Worm (Caenorhabditis elegans): ENCODE measurements around the gene ced-3.
A peak's percentile ranks its signal among the peaks of the same experiment; 100 is the strongest.

ced-3 gene

ce11 chrIV:13243375-13243774 is 39.4 kb upstream of the ced-3 start, which contains the start of gene JC8.4:
Gene JC8.4 (plus strand): TSS chrIV:13243675.
- TF ChIP-seq lin-39 (tag; optimal IDR thresholded peaks at IDR 0.05) (no peak), C34F6.9 (tag; optimal IDR thresholded peaks at IDR 0.05) (no peak), nhr-129 (tag; optimal IDR thresholded peaks at IDR 0.05) (no peak), mdl-1 (tag; optimal IDR thresholded peaks at IDR 0.05) (no peak), nhr-25 (tag; optimal IDR thresholded peaks at IDR 0.05) (no peak), ceh-16 (tag; optimal IDR thresholded peaks at IDR 0.05) (no peak), unc-39 (tag; optimal IDR thresholded peaks at IDR 0.05) (no peak), egl-27 (tag; optimal IDR thresholded peaks at IDR 0.05) (no peak), Y55F3AM.14 (GFP tag; optimal IDR thresholded peaks at IDR 0.05) (no peak), aly-2 (tag; optimal IDR thresholded peaks at IDR 0.05) (no peak), ceh-82 (tag; optimal IDR thresholded peaks at IDR 0.05) (no peak), crh-2 (tag; optimal IDR thresholded peaks at IDR 0.05) (no peak), lsy-2 (tag; optimal IDR thresholded peaks at IDR 0.05) (no peak), nhr-11 (tag; optimal IDR thresholded peaks at IDR 0.05) (no peak), ztf-1 (GFP tag; conservative IDR thresholded peaks at IDR 0.05) (no peak), alr-1 (tag; optimal IDR thresholded peaks at IDR 0.05) (no peak), mbf-1 (tag; optimal IDR thresholded peaks at IDR 0.05) (no peak), sma-9 (GFP tag; optimal IDR thresholded peaks at IDR 0.05) (no peak), sma-9 (tag; optimal IDR thresholded peaks at IDR 0.05) (no peak), zag-1 (tag; optimal IDR thresholded peaks at IDR 0.05) (no peak), mab-5 (tag; optimal IDR thresholded peaks at IDR 0.05) (no peak)

- TF ChIP-seq ZK546.5 (tag; optimal IDR thresholded peaks at IDR 0.05) (no peak), unc-39 (tag; optimal IDR thresholded peaks at IDR 0.05) (no peak), crh-2 (tag; optimal IDR thresholded peaks at IDR 0.05) (no peak), lin-11 (tag; optimal IDR thresholded peaks at IDR 0.05) (no peak), ztf-11 (tag; optimal IDR thresholded peaks at IDR 0.05) (no peak), F13H6.1 (tag; optimal IDR thresholded peaks at IDR 0.05) (no peak), fos-1 (tag; optimal IDR thresholded peaks at IDR 0.05) (no peak), snpc-4 (tag; optimal IDR thresholded peaks at IDR 0.05) (no peak), ceh-16 (tag; optimal IDR thresholded peaks at IDR 0.05) (no peak), ztf-1 (GFP tag; conservative IDR thresholded peaks at IDR 0.05) (no peak), nhr-77 (tag; optimal IDR thresholded peaks at IDR 0.05) (no peak), egl-27 (tag; optimal IDR thresholded peaks at IDR 0.05) (no peak), nhr-237 (tag; optimal IDR thresholded peaks at IDR 0.05) (no peak), sem-4 (tag; optimal IDR thresholded peaks at IDR 0.05) (no peak), mab-5 (tag; optimal IDR thresholded peaks at IDR 0.05) (no peak), lin-13 (GFP tag; optimal IDR thresholded peaks at IDR 0.05) (no peak), unc-55 (GFP tag; optimal IDR thresholded peaks at IDR 0.05) (no peak), nhr-21 (tag; optimal IDR thresholded peaks at IDR 0.05) (no peak), nhr-129 (tag; optimal IDR thresholded peaks at IDR 0.05) (no peak), C34F6.9 (tag; optimal IDR thresholded peaks at IDR 0.05) (no peak)
These were observed 37.4 kb upstream of the ced-3 start for ce11 chrIV:13241340-13241739.

ce11 chrIV:13240842-13241143 is 36.9 kb upstream of the ced-3 start, which contains the start of gene lin-54:
Gene lin-54 (plus strand): TSS chrIV:13241044.
- TF ChIP-seq nhr-11 (tag; optimal IDR thresholded peaks at IDR 0.05) (no peak), lin-11 (tag; optimal IDR thresholded peaks at IDR 0.05) (no peak), nhr-129 (tag; optimal IDR thresholded peaks at IDR 0.05) (no peak), lin-39 (tag; optimal IDR thresholded peaks at IDR 0.05) (no peak), snpc-4 (tag; optimal IDR thresholded peaks at IDR 0.05) (no peak), elt-1 (tag; optimal IDR thresholded peaks at IDR 0.05) (no peak), blmp-1 (tag; optimal IDR thresholded peaks at IDR 0.05; ENCODE audit: insufficient read depth) (no peak), egl-27 (tag; optimal IDR thresholded peaks at IDR 0.05) (no peak), fos-1 (tag; optimal IDR thresholded peaks at IDR 0.05) (no peak), ztf-11 (tag; optimal IDR thresholded peaks at IDR 0.05) (no peak), aly-2 (tag; optimal IDR thresholded peaks at IDR 0.05) (no peak), unc-62 (GFP tag; optimal IDR thresholded peaks at IDR 0.05) (no peak), nhr-6 (tag; optimal IDR thresholded peaks at IDR 0.05) (no peak)

- TF ChIP-seq nhr-129 (tag; optimal IDR thresholded peaks at IDR 0.05), result peak; percentile 100
- TF ChIP-seq crh-2 (tag; optimal IDR thresholded peaks at IDR 0.05), result peak; percentile 99
- peak; percentile 88 for TF ChIP-seq skn-1 (tag; optimal IDR thresholded peaks at IDR 0.05)
- TF ChIP-seq snpc-4 (tag; optimal IDR thresholded peaks at IDR 0.05), result peak; percentile 91
- TF ChIP-seq nhr-23 (tag; optimal IDR thresholded peaks at IDR 0.05), result no peak
- peak; percentile 78 for TF ChIP-seq unc-62 (GFP tag; optimal IDR thresholded peaks at IDR 0.05)
- TF ChIP-seq nhr-237 (tag; optimal IDR thresholded peaks at IDR 0.05), result peak; percentile 89
- TF ChIP-seq nhr-6 (tag; optimal IDR thresholded peaks at IDR 0.05), result peak; percentile 97
- TF ChIP-seq egl-27 (tag; optimal IDR thresholded peaks at IDR 0.05), result peak; percentile 98
- peak; percentile 76 for TF ChIP-seq R02D3.7 (tag; optimal IDR thresholded peaks at IDR 0.05)
- peak; percentile 97 for TF ChIP-seq mab-5 (tag; optimal IDR thresholded peaks at IDR 0.05)
- peak; percentile 99 for TF ChIP-seq C34F6.9 (tag; optimal IDR thresholded peaks at IDR 0.05)
- TF ChIP-seq elt-1 (tag; optimal IDR thresholded peaks at IDR 0.05), result peak; percentile 23
- peak; percentile 36 to 84 for TF ChIP-seq mdl-1 (tag; optimal IDR thresholded peaks at IDR 0.05)
- peak; percentile 65 for TF ChIP-seq unc-39 (tag; optimal IDR thresholded peaks at IDR 0.05)
- TF ChIP-seq lin-13 (GFP tag; optimal IDR thresholded peaks at IDR 0.05), result peak; percentile 98
- no peak for TF ChIP-seq elt-3 (tag; optimal IDR thresholded peaks at IDR 0.05)
- peak; percentile 2 for TF ChIP-seq alr-1 (tag; optimal IDR thresholded peaks at IDR 0.05)
- peak; percentile 90 for TF ChIP-seq ZK546.5 (tag; optimal IDR thresholded peaks at IDR 0.05)
- TF ChIP-seq nhr-12 (tag; optimal IDR thresholded peaks at IDR 0.05), result peak; percentile 73
- TF ChIP-seq unc-55 (GFP tag; optimal IDR thresholded peaks at IDR 0.05), result peak; percentile 100
- peak; percentile 89 for TF ChIP-seq ama-1 (optimal IDR thresholded peaks at IDR 0.05)
- peak; percentile 96 for TF ChIP-seq ceh-16 (tag; optimal IDR thresholded peaks at IDR 0.05)
- no peak for TF ChIP-seq aly-2 (tag; optimal IDR thresholded peaks at IDR 0.05)
- TF ChIP-seq nhr-11 (tag; optimal IDR thresholded peaks at IDR 0.05), result no peak
- TF ChIP-seq lin-11 (tag; optimal IDR thresholded peaks at IDR 0.05), result peak; percentile 99
These were observed 36.3 kb upstream of the ced-3 start, which contains the start of gene rpl-12 for ce11 chrIV:13240078-13240841. Gene rpl-12 (minus strand): TSS chrIV:13240651.

Measured in whole organism, L2 larva.